Fruit fly (Drosophila melanogaster): Measurements from ENCODE around the gene Prp6.

Prp6 gene

dm6 chr3L:18890283-18891175 is 14.6 kb upstream of the Prp6 start, which contains the start of gene CG3961 (continued):
- TF ChIP-seq ftz-f1 (GFP tag; optimal IDR thresholded peaks at IDR 0.05) (no peak), klu (GFP tag; IDR thresholded peaks at IDR 0.05) (peak; percentile 91), lilli (GFP tag; optimal IDR thresholded peaks at IDR 0.05) (peak; percentile 92), CG7963 (GFP tag; IDR thresholded peaks at IDR 0.05; ENCODE audit: partially characterized antibody) (no peak), luna (GFP tag; optimal IDR thresholded peaks at IDR 0.05) (peak; percentile 59), CG10654 (GFP tag; optimal IDR thresholded peaks at IDR 0.05) (peak; percentile 95), Sry-β (GFP tag; optimal IDR thresholded peaks at IDR 0.05) (peak; percentile 72), oc (tag; optimal IDR thresholded peaks at IDR 0.05) (peak; percentile 93), nau (GFP tag; optimal IDR thresholded peaks at IDR 0.05) (peak; percentile 95), CG1792 (GFP tag; optimal IDR thresholded peaks at IDR 0.05) (peak; percentile 63), CG12219 (GFP tag; optimal IDR thresholded peaks at IDR 0.05) (peak; percentile 95), Ets97D (GFP tag; optimal IDR thresholded peaks at IDR 0.05) (peak; percentile 40), H2.0 (GFP tag; IDR thresholded peaks at IDR 0.05) (peak; percentile 88), CG14050 (GFP tag; IDR thresholded peaks at IDR 0.05) (peak; percentile 83), emc (GFP tag; optimal IDR thresholded peaks at IDR 0.05) (peak; percentile 1), pita (GFP tag; optimal IDR thresholded peaks at IDR 0.05) (no peak), gro (GFP tag; optimal IDR thresholded peaks at IDR 0.05) (no peak), dpn (GFP tag; optimal IDR thresholded peaks at IDR 0.05) (peak; percentile 88 to 97), h (optimal IDR thresholded peaks at IDR 0.05) (no peak), Optix (GFP tag; IDR thresholded peaks at IDR 0.05) (no peak), tx (GFP tag; optimal IDR thresholded peaks at IDR 0.05) (peak; percentile 59), al (GFP tag; IDR thresholded peaks at IDR 0.05) (peak; percentile 73), CG18764 (GFP tag; optimal IDR thresholded peaks at IDR 0.05) (peak; percentile 93), CG13424 (tag; optimal IDR thresholded peaks at IDR 0.05) (peak; percentile 99), B-H2 (GFP tag; optimal IDR thresholded peaks at IDR 0.05) (peak; percentile 80), zen (tag; optimal IDR thresholded peaks at IDR 0.05) (peak; percentile 94), CG30431 (GFP tag; optimal IDR thresholded peaks at IDR 0.05) (peak; percentile 94), Dfd (GFP tag; optimal IDR thresholded peaks at IDR 0.05) (peak in 1 of 2 experiments; percentile 85), CG6765 (GFP tag; optimal IDR thresholded peaks at IDR 0.05) (peak; percentile 92), crol (GFP tag; IDR thresholded peaks at IDR 0.05) (peak; percentile 97), yki (optimal IDR thresholded peaks at IDR 0.05) (peak; percentile 49), hkb (optimal IDR thresholded peaks at IDR 0.05) (no peak), hkb (GFP tag; IDR thresholded peaks at IDR 0.05) (peak; percentile 94), dati (GFP tag; IDR thresholded peaks at IDR 0.05) (peak; percentile 49), gfzf (GFP tag; optimal IDR thresholded peaks at IDR 0.05) (no peak), p53 (GFP tag; optimal IDR thresholded peaks at IDR 0.05) (no peak), kah (GFP tag; optimal IDR thresholded peaks at IDR 0.05) (peak; percentile 94), wor (GFP tag; IDR thresholded peaks at IDR 0.05) (peak; percentile 95), CG3407 (GFP tag; optimal IDR thresholded peaks at IDR 0.05) (peak; percentile 97), ems (GFP tag; optimal IDR thresholded peaks at IDR 0.05) (peak; percentile 86), pho (GFP tag; optimal IDR thresholded peaks at IDR 0.05) (peak; percentile 87), Eip74EF (GFP tag; optimal IDR thresholded peaks at IDR 0.05) (peak in 1 of 2 experiments; percentile 99), E2f2 (GFP tag; IDR thresholded peaks at IDR 0.05) (peak; percentile 79), sisA (GFP tag; IDR thresholded peaks at IDR 0.05) (peak; percentile 89), MBD-R2 (GFP tag; IDR thresholded peaks at IDR 0.05) (peak; percentile 44; the same call in 1 of the 2 replicates), cg (GFP tag; optimal IDR thresholded peaks at IDR 0.05) (no peak), NC2α (GFP tag; optimal IDR thresholded peaks at IDR 0.05) (peak; percentile 80), CG14014 (GFP tag; IDR thresholded peaks at IDR 0.05) (peak; percentile 88), tin (GFP tag; optimal IDR thresholded peaks at IDR 0.05) (peak; percentile 96), MTF-1 (GFP tag; optimal IDR thresholded peaks at IDR 0.05; ENCODE audit: borderline replicate concordance) (peak; percentile 78), Ravus (GFP tag; IDR thresholded peaks at IDR 0.05) (peak; percentile 71)

Data from whole organism, embryonic.